Fruit fly (Drosophila melanogaster): ENCODE measurements around the gene Plzf.

dm6 chr2L:12007331-12007791 lies 41.4 kb downstream of the Plzf start:
- TF ChIP-seq usp (GFP tag; optimal IDR thresholded peaks at IDR 0.05) (no peak), EcR (GFP tag; optimal IDR thresholded peaks at IDR 0.05) (peak; percentile 60 to 85), Dll (optimal IDR thresholded peaks at IDR 0.05) (peak; percentile 21), psq (optimal IDR thresholded peaks at IDR 0.05) (no peak), CG8478 (optimal IDR thresholded peaks at IDR 0.05) (peak; percentile 69)
